Worm (Caenorhabditis elegans) whole organism, L1 larva: ENCODE data around the gene pcp-4.

Experiments
- alr-1 ChIP-seq: fragments of 200-800 bp; sonication (Bioruptor generic); optimal IDR thresholded peaks from 2 replicates; lab custom pipeline; 2018; ENCODE audit warnings: borderline replicate concordance, mild to moderate bottlenecking, missing genetic modification characterization, missing compliant biosample characterization
- ama-1 ChIP-seq: fragments of 150-350 bp; optimal IDR thresholded peaks from 2 replicates; lab custom pipeline; 2014
- fos-1 ChIP-seq: fragments of 150-350 bp; optimal IDR thresholded peaks from 2 replicates; lab custom pipeline; 2014; ENCODE audit warnings: missing biosample characterization, missing genetic modification characterization
- mef-2 ChIP-seq: fragments of 150-350 bp; optimal IDR thresholded peaks from 2 replicates; lab custom pipeline; 2014; ENCODE audit warnings: missing biosample characterization, missing genetic modification characterization
- nhr-90 ChIP-seq: sonication (generic microtip); optimal IDR thresholded peaks from 2 replicates; lab custom pipeline; 2016; ENCODE audit warnings: mild to moderate bottlenecking, missing genetic modification characterization, missing compliant biosample characterization; ENCODE audit not compliant: poor library complexity
- pqm-1 ChIP-seq: sonication (generic microtip); optimal IDR thresholded peaks from 3 replicates; lab custom pipeline; 2017; ENCODE audit warnings: missing biosample characterization, missing genetic modification characterization
- skn-1 ChIP-seq: fragments of 150-350 bp; optimal IDR thresholded peaks from 2 replicates; lab custom pipeline; 2014; ENCODE audit warnings: missing biosample characterization, missing genetic modification characterization

ce11 chrV:19820178-19820577 is 10.6 kb downstream of the pcp-4 start:
- TF ChIP-seq fos-1 (tag; lab: Kevin White, UChicago) (no peak), skn-1 (tag; lab: Kevin White, UChicago) (no peak), mef-2 (no peak), nhr-90 (tag; lab: Kevin White, UChicago) (no peak), pqm-1 (no peak), alr-1 (tag; lab: Kevin White, UChicago) (no peak), ama-1 (lab: Kevin White, UChicago) (no peak)
